Fruit fly (Drosophila melanogaster): Measurements from ENCODE around the gene cad.

Gene cad

dm6 chr2L:20758847-20759465 is 11.6 kb upstream of the cad start (continued):
- TF ChIP-seq CG11247 (GFP tag; IDR thresholded peaks at IDR 0.05), result peak; percentile 71
- peak; percentile 37 for TF ChIP-seq Hand (GFP tag; optimal IDR thresholded peaks at IDR 0.05)
- no peak for TF ChIP-seq gce (GFP tag; IDR thresholded peaks at IDR 0.05)
- TF ChIP-seq CG7963 (GFP tag; IDR thresholded peaks at IDR 0.05; ENCODE audit: partially characterized antibody), result no peak
- no peak for TF ChIP-seq Hey (tag; optimal IDR thresholded peaks at IDR 0.05)
- no peak for TF ChIP-seq Doc3 (GFP tag; IDR thresholded peaks at IDR 0.05; ENCODE audit: partially characterized antibody)
- peak; percentile 40 for TF ChIP-seq CG34376 (GFP tag; optimal IDR thresholded peaks at IDR 0.05)
- TF ChIP-seq TFAM (GFP tag; optimal IDR thresholded peaks at IDR 0.05), result no peak
- TF ChIP-seq lola (GFP tag; optimal IDR thresholded peaks at IDR 0.05), result peak in 1 of 3 experiments; percentile 30
- TF ChIP-seq dati (GFP tag; IDR thresholded peaks at IDR 0.05), result no peak
- TF ChIP-seq vnd (GFP tag; IDR thresholded peaks at IDR 0.05; ENCODE audit: partially characterized antibody), result no peak
- 0 out of 2 replicates have a peak, but pooled peaks have one; percentile 22 for TF ChIP-seq ara (GFP tag; IDR thresholded peaks at IDR 0.05)
- no peak for TF ChIP-seq CG30020 (tag; optimal IDR thresholded peaks at IDR 0.05)
- TF ChIP-seq yki (optimal IDR thresholded peaks at IDR 0.05), result no peak
- TF ChIP-seq CG16863 (GFP tag; optimal IDR thresholded peaks at IDR 0.05), result peak; percentile 47
- TF ChIP-seq Oli (tag; optimal IDR thresholded peaks at IDR 0.05), result peak; percentile 46
- peak; percentile 41 for TF ChIP-seq kay (GFP tag; optimal IDR thresholded peaks at IDR 0.05)
- TF ChIP-seq bsh (GFP tag; optimal IDR thresholded peaks at IDR 0.05), result peak; percentile 52 to 65
- TF ChIP-seq CoRest (tag; optimal IDR thresholded peaks at IDR 0.05), result peak; percentile 60
- peak; percentile 42 for TF ChIP-seq CG10959 (GFP tag; IDR thresholded peaks at IDR 0.05)
- TF ChIP-seq Ravus (GFP tag; IDR thresholded peaks at IDR 0.05), result no peak; the same call in 1 of the 2 replicates
- TF ChIP-seq her (GFP tag; optimal IDR thresholded peaks at IDR 0.05), result peak; percentile 15
- peak; percentile 86 for TF ChIP-seq sob (GFP tag; IDR thresholded peaks at IDR 0.05)
- TF ChIP-seq Xbp1 (GFP tag; optimal IDR thresholded peaks at IDR 0.05), result peak; percentile 45
- TF ChIP-seq CG33213 (GFP tag; optimal IDR thresholded peaks at IDR 0.05), result peak; percentile 40
- TF ChIP-seq cg (GFP tag; optimal IDR thresholded peaks at IDR 0.05), result no peak
- TF ChIP-seq Taf1 (GFP tag; IDR thresholded peaks at IDR 0.05), result peak; percentile 71
- peak; percentile 68 for TF ChIP-seq CG18262 (tag; optimal IDR thresholded peaks at IDR 0.05)
- no peak for TF ChIP-seq Hr78 (GFP tag; optimal IDR thresholded peaks at IDR 0.05)
- no peak for TF ChIP-seq h (optimal IDR thresholded peaks at IDR 0.05)
- peak; percentile 66; the same call in 2 of the 3 replicates for TF ChIP-seq sr (GFP tag; IDR thresholded peaks at IDR 0.05)
- TF ChIP-seq CG6272 (GFP tag; IDR thresholded peaks at IDR 0.05), result no peak; the same call in 1 of the 2 replicates
- TF ChIP-seq CG8281 (tag; optimal IDR thresholded peaks at IDR 0.05), result peak; percentile 28
- TF ChIP-seq bbx (GFP tag; IDR thresholded peaks at IDR 0.05; ENCODE audit: partially characterized antibody), result no peak
- TF ChIP-seq ap (GFP tag; IDR thresholded peaks at IDR 0.05), result peak; percentile 9; the same call in 1 of the 2 replicates
- peak; percentile 15 for TF ChIP-seq en (GFP tag; optimal IDR thresholded peaks at IDR 0.05)
- peak; percentile 84 for TF ChIP-seq Ada2b (GFP tag; IDR thresholded peaks at IDR 0.05)
- no peak for TF ChIP-seq p53 (GFP tag; optimal IDR thresholded peaks at IDR 0.05)
- peak; percentile 41; the same call in 1 of the 2 replicates for TF ChIP-seq sisA (GFP tag; IDR thresholded peaks at IDR 0.05)
- TF ChIP-seq pfk (GFP tag; optimal IDR thresholded peaks at IDR 0.05), result no peak
- peak; percentile 46 for TF ChIP-seq Six4 (GFP tag; optimal IDR thresholded peaks at IDR 0.05)
- TF ChIP-seq hkb (optimal IDR thresholded peaks at IDR 0.05), result no peak
- TF ChIP-seq hkb (GFP tag; IDR thresholded peaks at IDR 0.05), result peak; percentile 69
- TF ChIP-seq eyg (GFP tag; optimal IDR thresholded peaks at IDR 0.05), result peak; percentile 34
- TF ChIP-seq CG4404 (GFP tag; IDR thresholded peaks at IDR 0.05), result peak; percentile 64
- TF ChIP-seq z (GFP tag; IDR thresholded peaks at IDR 0.05), result no peak
- no peak for TF ChIP-seq pnt (GFP tag; optimal IDR thresholded peaks at IDR 0.05)
- TF ChIP-seq cato (GFP tag; optimal IDR thresholded peaks at IDR 0.05; ENCODE audit: borderline replicate concordance), result no peak
- no peak for TF ChIP-seq dimm (GFP tag; IDR thresholded peaks at IDR 0.05)
- TF ChIP-seq CG11093 (GFP tag; IDR thresholded peaks at IDR 0.05), result no peak
- TF ChIP-seq CG12104 (GFP tag; optimal IDR thresholded peaks at IDR 0.05), result peak; percentile 15

Data from whole organism, embryonic.